Fruit fly (Drosophila melanogaster) whole organism, prepupa: Measurements from ENCODE around the gene Cp18.
A peak's percentile ranks its signal among the peaks of the same experiment; 100 is the strongest.

Experiments used
- Blimp-1 ChIP-seq: fragments of 200-800 bp; sonication (Bioruptor generic); optimal IDR thresholded peaks from 3 replicates; lab custom pipeline; 2017; ENCODE audit warnings: missing biosample characterization, missing genetic modification characterization, mild to moderate bottlenecking, moderate library complexity, missing genetic modification reagents
- CG10669 ChIP-seq: fragments of 200-800 bp; sonication (Bioruptor generic); optimal IDR thresholded peaks from 3 replicates; lab custom pipeline; 2018; ENCODE audit warnings: missing biosample characterization, mild to moderate bottlenecking, missing genetic modification characterization, moderate library complexity
- CG11294 ChIP-seq: fragments of 200-800 bp; sonication (Bioruptor generic); IDR thresholded peaks from 2 replicates; pipeline ENCODE4 v1.3.6; 2022; ENCODE audit warnings: missing biosample characterization, missing genetic modification characterization
- CG11762 ChIP-seq: fragments of 200-800 bp; sonication (Bioruptor generic); optimal IDR thresholded peaks from 3 replicates; lab custom pipeline; 2016; ENCODE audit warnings: missing biosample characterization, missing genetic modification characterization; ENCODE audit not compliant: insufficient read depth
- CG11902 ChIP-seq: fragments of 200-800 bp; sonication (Bioruptor generic); optimal IDR thresholded peaks from 3 replicates; lab custom pipeline; 2016; ENCODE audit warnings: missing biosample characterization, missing genetic modification characterization
- CG15336 ChIP-seq: fragments of 200-800 bp; sonication (Bioruptor generic); IDR thresholded peaks from 2 replicates; pipeline ENCODE4 v1.3.6; 2022; ENCODE audit warnings: missing biosample characterization, missing genetic modification characterization
- CG1621 ChIP-seq: fragments of 200-800 bp; sonication (Bioruptor generic); optimal IDR thresholded peaks from 3 replicates; lab custom pipeline; 2018; ENCODE audit warnings: missing biosample characterization, mild to moderate bottlenecking, missing genetic modification characterization
- CG16779 ChIP-seq: fragments of 200-800 bp; sonication (Bioruptor generic); optimal IDR thresholded peaks from 3 replicates; lab custom pipeline; 2017; ENCODE audit warnings: missing biosample characterization, mild to moderate bottlenecking, missing genetic modification characterization
- CG34406 ChIP-seq: fragments of 200-800 bp; sonication (Bioruptor generic); optimal IDR thresholded peaks from 3 replicates; lab custom pipeline; 2016; ENCODE audit warnings: missing biosample characterization, missing genetic modification characterization
- CG3919 ChIP-seq: fragments of 200-800 bp; sonication (Bioruptor generic); optimal IDR thresholded peaks from 3 replicates; lab custom pipeline; 2016; ENCODE audit warnings: missing biosample characterization, missing genetic modification characterization
- CG6276 ChIP-seq: fragments of 200-800 bp; sonication (Bioruptor generic); optimal IDR thresholded peaks from 2 replicates; lab custom pipeline; 2017; ENCODE audit warnings: missing biosample characterization, mild to moderate bottlenecking, missing genetic modification characterization
- CG6792 ChIP-seq: fragments of 200-800 bp; sonication (Bioruptor generic); optimal IDR thresholded peaks from 3 replicates; lab custom pipeline; 2016; ENCODE audit warnings: missing biosample characterization, missing genetic modification characterization
- CG6808 ChIP-seq: fragments of 200-800 bp; sonication (Bioruptor generic); optimal IDR thresholded peaks from 3 replicates; lab custom pipeline; 2017; ENCODE audit warnings: missing biosample characterization, missing genetic modification characterization, mild to moderate bottlenecking, moderate library complexity, missing genetic modification reagents
- CG6854 ChIP-seq: fragments of 200-800 bp; sonication (Bioruptor generic); optimal IDR thresholded peaks from 2 replicates; lab custom pipeline; 2017; ENCODE audit warnings: missing biosample characterization, mild to moderate bottlenecking, missing genetic modification characterization
- CG7368 ChIP-seq: fragments of 200-800 bp; sonication (Bioruptor generic); optimal IDR thresholded peaks from 3 replicates; lab custom pipeline; 2016; ENCODE audit warnings: missing biosample characterization, missing genetic modification characterization
- CG8319 ChIP-seq: fragments of 200-800 bp; sonication (Bioruptor generic); optimal IDR thresholded peaks from 3 replicates; lab custom pipeline; 2016; ENCODE audit warnings: missing biosample characterization, missing genetic modification characterization
- CG8632 ChIP-seq: fragments of 200-800 bp; sonication (Bioruptor generic); optimal IDR thresholded peaks from 3 replicates; lab custom pipeline; 2016; ENCODE audit warnings: missing biosample characterization, missing genetic modification characterization
- CG9139 ChIP-seq: fragments of 200-800 bp; sonication (Bioruptor generic); optimal IDR thresholded peaks from 3 replicates; lab custom pipeline; 2017; ENCODE audit warnings: missing biosample characterization, mild to moderate bottlenecking, missing genetic modification characterization
- Eip75B ChIP-seq: fragments of 200-800 bp; sonication (Bioruptor generic); optimal IDR thresholded peaks from 3 replicates; lab custom pipeline; 2016; ENCODE audit warnings: missing biosample characterization, missing genetic modification characterization
- Eip78C ChIP-seq: fragments of 200-800 bp; sonication (Bioruptor generic); peaks from one replicate; lab custom pipeline; 2016; ENCODE audit warnings: missing biosample characterization, missing genetic modification characterization
- Ets21C ChIP-seq: fragments of 200-800 bp; sonication (Bioruptor generic); optimal IDR thresholded peaks from 3 replicates; lab custom pipeline; 2016; ENCODE audit warnings: missing biosample characterization, missing genetic modification characterization
- Ets96B ChIP-seq: fragments of 200-800 bp; optimal IDR thresholded peaks from 2 replicates; lab custom pipeline; 2019; ENCODE audit warnings: missing biosample characterization, mild to moderate bottlenecking, missing genetic modification characterization, moderate library complexity
- Gug ChIP-seq: fragments of 200-800 bp; sonication (Bioruptor generic); IDR thresholded peaks from 2 replicates; pipeline ENCODE4 v1.3.6; 2022; ENCODE audit warnings: missing biosample characterization, missing genetic modification characterization
- Hr38 ChIP-seq: sonication (Bioruptor generic); optimal IDR thresholded peaks from 2 replicates; lab custom pipeline; 2016; ENCODE audit warnings: missing biosample characterization, missing genetic modification characterization
- Hr4 ChIP-seq: fragments of 200-800 bp; sonication (Bioruptor generic); optimal IDR thresholded peaks from 3 replicates; lab custom pipeline; 2016; ENCODE audit warnings: missing biosample characterization, missing genetic modification characterization
- Met ChIP-seq: fragments of 200-800 bp; sonication (Bioruptor generic); optimal IDR thresholded peaks from 3 replicates; lab custom pipeline; 2016; ENCODE audit warnings: missing biosample characterization, missing genetic modification characterization
- OdsH ChIP-seq: fragments of 200-800 bp; sonication (Bioruptor generic); optimal IDR thresholded peaks from 3 replicates; lab custom pipeline; 2016; ENCODE audit warnings: missing biosample characterization, missing genetic modification characterization
- Sox14 ChIP-seq: fragments of 200-800 bp; sonication (Bioruptor generic); optimal IDR thresholded peaks from 3 replicates; lab custom pipeline; 2016; ENCODE audit warnings: missing biosample characterization, missing genetic modification characterization
- acj6 ChIP-seq: fragments of 200-800 bp; sonication (Bioruptor generic); optimal IDR thresholded peaks from 3 replicates; lab custom pipeline; 2016; ENCODE audit warnings: missing biosample characterization, missing genetic modification characterization
- cyc ChIP-seq: fragments of 200-800 bp; sonication (Bioruptor generic); optimal IDR thresholded peaks from 3 replicates; lab custom pipeline; 2016; ENCODE audit warnings: missing biosample characterization, missing genetic modification characterization
- dsx ChIP-seq: fragments of 200-800 bp; optimal IDR thresholded peaks from 3 replicates; lab custom pipeline; 2019; ENCODE audit warnings: missing biosample characterization, mild to moderate bottlenecking, missing genetic modification characterization, moderate library complexity; ENCODE audit not compliant: poor library complexity, severe bottlenecking
- eg ChIP-seq: fragments of 200-800 bp; sonication (Bioruptor generic); IDR thresholded peaks from 3 replicates; pipeline ENCODE4 v1.3.6; 2022; ENCODE audit warnings: missing biosample characterization, missing genetic modification characterization
- esn ChIP-seq: fragments of 200-800 bp; sonication (Bioruptor generic); optimal IDR thresholded peaks from 2 replicates; lab custom pipeline; 2016; ENCODE audit warnings: missing biosample characterization, mild to moderate bottlenecking, missing genetic modification characterization, moderate library complexity
- fkh ChIP-seq: fragments of 200-800 bp; sonication (Bioruptor generic); optimal IDR thresholded peaks from 3 replicates; lab custom pipeline; 2017; ENCODE audit warnings: missing biosample characterization, mild to moderate bottlenecking, missing genetic modification characterization, moderate library complexity
- net ChIP-seq: fragments of 200-800 bp; sonication (Bioruptor generic); optimal IDR thresholded peaks from 3 replicates; lab custom pipeline; 2016; ENCODE audit warnings: missing biosample characterization, missing genetic modification characterization
- pdm3 ChIP-seq: fragments of 200-800 bp; sonication (Bioruptor generic); optimal IDR thresholded peaks from 3 replicates; lab custom pipeline; 2016; ENCODE audit warnings: missing biosample characterization, missing genetic modification characterization
- spab ChIP-seq: fragments of 200-800 bp; sonication (Bioruptor generic); optimal IDR thresholded peaks from 2 replicates; lab custom pipeline; 2017; ENCODE audit warnings: missing biosample characterization, mild to moderate bottlenecking, missing genetic modification characterization, missing genetic modification reagents
- ss ChIP-seq, 2 experiments: fragments of 200-800 bp; sonication (Bioruptor generic); optimal IDR thresholded peaks; 2 replicates in 1 of 2; 3 replicates in 1 of 2; lab custom pipeline; 2017 to 2018; ENCODE audit warnings: mild to moderate bottlenecking in 2 of 2, missing biosample characterization in 2 of 2, missing genetic modification characterization in 2 of 2, moderate library complexity in 1 of 2
- svp ChIP-seq: fragments of 200-800 bp; sonication (Bioruptor generic); peaks from one replicate; lab custom pipeline; 2016; ENCODE audit warnings: missing biosample characterization, missing genetic modification characterization
- topi ChIP-seq: fragments of 200-800 bp; sonication (Bioruptor generic); optimal IDR thresholded peaks from 3 replicates; lab custom pipeline; 2016; ENCODE audit warnings: missing biosample characterization, missing genetic modification characterization
- vri ChIP-seq: fragments of 200-800 bp; sonication (Bioruptor generic); optimal IDR thresholded peaks from 3 replicates; lab custom pipeline; 2016; ENCODE audit warnings: missing biosample characterization, mild to moderate bottlenecking, missing genetic modification characterization

The Cp18 gene

DNA sequence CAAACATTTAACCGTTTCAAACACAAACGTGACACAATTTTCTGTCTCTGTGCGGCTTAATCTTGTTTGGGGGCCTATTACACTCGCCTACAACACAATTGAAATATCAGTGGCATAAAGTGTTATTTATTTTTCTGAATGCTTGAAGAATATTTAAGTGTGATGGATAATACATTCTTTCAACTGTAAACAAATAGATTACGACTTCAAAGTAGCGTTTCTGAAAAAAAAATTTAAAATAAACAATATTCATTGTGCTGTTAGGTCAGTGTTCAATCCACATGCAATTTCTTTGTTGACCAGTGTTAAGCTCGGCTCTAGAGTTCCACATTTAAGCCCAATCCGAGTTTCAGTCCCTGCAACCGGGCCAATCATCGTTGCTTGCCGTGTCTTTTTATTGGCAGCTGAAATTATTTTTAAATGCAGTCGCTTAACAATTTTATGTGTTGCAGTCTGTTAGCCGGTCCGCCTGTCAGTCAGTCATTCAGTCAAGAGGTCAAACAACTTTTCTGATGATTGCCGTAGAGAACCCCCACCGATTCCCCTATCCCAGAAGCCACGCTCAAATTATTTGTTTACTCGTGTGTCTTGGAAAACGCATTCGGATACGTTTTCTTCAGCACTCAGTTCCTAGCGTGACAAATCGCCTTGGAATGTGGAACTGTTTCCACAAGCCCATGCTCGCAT lies 46.5 kb downstream of the Cp18 start (continued):
- TF ChIP-seq spab (GFP tag; lab: Kevin White, UChicago) (peak; percentile 56), vri (GFP tag; lab: Kevin White, UChicago) (no peak), CG11294 (GFP tag; lab: Robert Waterston, UW) (peak; percentile 46; the same call in 1 of the 2 replicates), topi (GFP tag; lab: Kevin White, UChicago) (peak; percentile 10), Ets96B (tag; lab: Kevin White, UChicago) (peak; percentile 64), pdm3 (GFP tag; lab: Kevin White, UChicago) (peak; percentile 72), net (peak; percentile 70), Blimp-1 (GFP tag; lab: Kevin White, UChicago) (no peak), CG8319 (GFP tag; lab: Kevin White, UChicago) (peak; percentile 13), CG10669 (peak; percentile 65), CG15336 (GFP tag; lab: Robert Waterston, UW) (peak; percentile 86), CG9139 (peak; percentile 1), esn (GFP tag; lab: Kevin White, UChicago) (peak; percentile 56), Hr4 (GFP tag; lab: Kevin White, UChicago) (peak; percentile 71), CG7368 (GFP tag; lab: Kevin White, UChicago) (peak; percentile 7), fkh (GFP tag; lab: Kevin White, UChicago) (no peak), CG11902 (GFP tag; lab: Kevin White, UChicago) (peak; percentile 9), CG6808 (GFP tag; lab: Kevin White, UChicago) (peak; percentile 49), eg (GFP tag; lab: Robert Waterston, UW) (peak; percentile 83), OdsH (GFP tag; lab: Kevin White, UChicago) (peak; percentile 78), CG16779 (tag; lab: Kevin White, UChicago) (no peak), Eip78C (GFP tag; lab: Kevin White, UChicago) (peak; percentile 94), Gug (peak; percentile 57), Hr38 (GFP tag; lab: Kevin White, UChicago) (no peak), CG6792 (GFP tag; lab: Kevin White, UChicago) (peak; percentile 56), Sox14 (GFP tag; lab: Kevin White, UChicago) (peak; percentile 31), ss (GFP tag; optimal IDR thresholded peaks at IDR 0.05; lab: Kevin White, UChicago) (peak; percentile 47 to 63), CG8632 (GFP tag; lab: Kevin White, UChicago) (peak; percentile 70), CG3919 (GFP tag; lab: Kevin White, UChicago) (peak; percentile 69), Ets21C (GFP tag; lab: Kevin White, UChicago) (no peak), CG11762 (GFP tag; lab: Kevin White, UChicago) (peak; percentile 47), CG34406 (peak; percentile 65), Eip75B (peak; percentile 32), svp (no peak), CG6276 (GFP tag; lab: Kevin White, UChicago) (peak; percentile 63)

- TF ChIP-seq vri (GFP tag; lab: Kevin White, UChicago): peak; percentile 51
- no peak for TF ChIP-seq topi (GFP tag; lab: Kevin White, UChicago)
- TF ChIP-seq cyc (GFP tag; lab: Kevin White, UChicago): no peak
These were observed 47.1 kb downstream of the Cp18 start for dm6 chr3L:8773713-8774112.

dm6 chr3L:8774974-8775731 lies 48.6 kb downstream of the Cp18 start:
- peak; percentile 52 to 73 for TF ChIP-seq ss (GFP tag; optimal IDR thresholded peaks at IDR 0.05; lab: Kevin White, UChicago)
- no peak for TF ChIP-seq net
- peak; percentile 73 for TF ChIP-seq Eip78C (GFP tag; lab: Kevin White, UChicago)
- TF ChIP-seq svp: peak; percentile 14
- peak; percentile 99 for TF ChIP-seq Blimp-1 (GFP tag; lab: Kevin White, UChicago)
- TF ChIP-seq CG1621 (tag; lab: Kevin White, UChicago): peak; percentile 37
- TF ChIP-seq vri (GFP tag; lab: Kevin White, UChicago): peak; percentile 38
- peak; percentile 32 for TF ChIP-seq Sox14 (GFP tag; lab: Kevin White, UChicago)
- TF ChIP-seq CG10669: peak; percentile 11
- TF ChIP-seq CG6808 (GFP tag; lab: Kevin White, UChicago): peak; percentile 60
- no peak for TF ChIP-seq dsx (GFP tag; lab: Kevin White, UChicago)
- TF ChIP-seq CG8632 (GFP tag; lab: Kevin White, UChicago): peak; percentile 15
- TF ChIP-seq Met (GFP tag; lab: Kevin White, UChicago): peak; percentile 27
- TF ChIP-seq acj6 (GFP tag; lab: Kevin White, UChicago): no peak
- no peak for TF ChIP-seq Ets96B (tag; lab: Kevin White, UChicago)
- peak; percentile 81 for TF ChIP-seq CG6854 (GFP tag; lab: Kevin White, UChicago)
- TF ChIP-seq CG9139: peak; percentile 70
